Worm (Caenorhabditis elegans): ENCODE data around the gene lron-15.

The lron-15 gene

DNA sequence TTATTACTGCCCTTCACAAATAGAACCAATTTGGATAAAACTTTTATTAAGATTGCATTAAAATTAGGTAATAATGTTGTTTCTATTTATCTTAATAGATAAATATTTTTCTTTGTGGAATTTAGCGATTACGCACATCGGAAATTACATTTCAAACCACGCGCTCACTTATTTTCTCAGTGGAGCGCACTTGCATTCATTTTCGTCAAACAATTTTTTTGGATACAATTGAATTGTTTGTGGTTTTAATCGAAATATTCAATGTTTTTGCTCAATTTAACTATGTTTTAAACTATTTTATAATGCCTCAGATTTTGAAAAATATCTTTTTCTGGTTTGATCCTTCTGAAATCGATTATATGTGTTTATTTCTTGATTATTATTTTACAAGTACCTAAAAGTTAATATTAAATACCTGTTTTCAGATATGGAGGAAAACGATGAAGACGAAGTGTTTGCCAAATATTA is 8.7 kb downstream of the lron-15 start, which contains the start of gene utp-20:
Gene utp-20, plus strand, starts transcription at position 418 of the 468 bp plus-strand sequence.
- TF ChIP-seq nfya-1 (tag; optimal IDR thresholded peaks at IDR 0.05) (peak; percentile 5), unc-42 (tag; optimal IDR thresholded peaks at IDR 0.05) (peak; percentile 81), odd-2 (tag; optimal IDR thresholded peaks at IDR 0.05) (no peak), fax-1 (tag; optimal IDR thresholded peaks at IDR 0.05) (no peak), hlh-30 (tag; optimal IDR thresholded peaks at IDR 0.05; ENCODE audit: insufficient read depth) (peak; percentile 70), ceh-31 (tag; optimal IDR thresholded peaks at IDR 0.05) (peak; percentile 26), unc-55 (GFP tag; optimal IDR thresholded peaks at IDR 0.05) (no peak)

DNA sequence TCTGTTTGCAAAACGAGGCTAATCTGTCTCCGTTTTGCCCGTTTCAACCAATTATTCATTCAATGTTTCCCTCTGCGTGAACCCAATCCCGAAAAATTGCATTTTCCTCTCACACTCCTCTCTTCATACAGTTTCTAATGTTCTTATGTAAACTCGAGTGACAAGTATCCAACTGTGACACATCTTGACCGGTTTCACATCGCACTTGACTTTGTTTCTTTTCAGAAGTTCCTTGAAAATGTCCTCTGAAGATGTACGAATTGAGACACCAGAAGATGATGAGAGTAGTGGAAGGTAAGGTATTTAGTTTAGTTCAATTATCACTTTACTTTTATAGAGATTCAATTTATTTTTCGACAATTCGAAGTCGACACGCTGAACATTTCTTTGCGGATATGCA is 12.8 kb downstream of the lron-15 start, which contains the start of gene abcx-1:
Gene abcx-1, plus strand, starts transcription at position 224 of the 400 bp plus-strand sequence.
- no peak for TF ChIP-seq K02D7.2 (tag; optimal IDR thresholded peaks at IDR 0.05)
- no peak for TF ChIP-seq mec-3 (tag; optimal IDR thresholded peaks at IDR 0.05; ENCODE audit: borderline replicate concordance)
- TF ChIP-seq fax-1 (tag; optimal IDR thresholded peaks at IDR 0.05) = no peak
- TF ChIP-seq hlh-15 (tag; optimal IDR thresholded peaks at IDR 0.05) = no peak
- TF ChIP-seq eyg-1 (tag; optimal IDR thresholded peaks at IDR 0.05) = no peak
- TF ChIP-seq ceh-6 (GFP tag; optimal IDR thresholded peaks at IDR 0.05) = no peak
- TF ChIP-seq ceh-34 (tag; optimal IDR thresholded peaks at IDR 0.05) = no peak
- TF ChIP-seq lim-6 (tag; optimal IDR thresholded peaks at IDR 0.05) = no peak
- TF ChIP-seq ceh-31 (tag; optimal IDR thresholded peaks at IDR 0.05) = no peak
- no peak for TF ChIP-seq F13H6.1 (tag; optimal IDR thresholded peaks at IDR 0.05)
- TF ChIP-seq lin-11 (tag; optimal IDR thresholded peaks at IDR 0.05) = no peak

DNA sequence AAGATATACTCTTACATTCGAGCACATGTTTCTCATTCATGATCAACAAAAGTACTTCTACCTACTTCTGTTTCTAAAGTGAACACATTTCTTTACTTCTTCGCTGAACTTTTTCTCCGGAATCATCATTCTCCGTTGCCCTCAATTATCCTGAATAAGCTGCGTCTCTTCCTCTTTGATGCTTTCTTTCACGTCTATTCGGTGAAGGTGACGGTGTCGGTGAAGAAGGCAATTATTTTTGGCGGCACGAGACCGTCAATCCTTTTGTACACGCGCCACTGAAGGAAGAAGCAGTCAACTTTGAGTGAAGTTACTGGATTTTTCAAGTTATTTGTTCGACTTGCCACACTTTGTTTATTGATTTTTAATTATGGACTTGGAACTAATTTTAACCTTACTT is 13.2 kb downstream of the lron-15 start, which contains the start of gene abch-1:
Gene abch-1, minus strand, starts transcription at position 101 of the 400 bp plus-strand sequence.
- TF ChIP-seq fkh-10 (GFP tag; optimal IDR thresholded peaks at IDR 0.05) (no peak), pha-2 (tag; optimal IDR thresholded peaks at IDR 0.05) (no peak), Y22D7AL.16 (tag; optimal IDR thresholded peaks at IDR 0.05) (no peak), ceh-48 (tag; optimal IDR thresholded peaks at IDR 0.05) (no peak), ceh-18 (tag; optimal IDR thresholded peaks at IDR 0.05) (no peak), ceh-6 (GFP tag; optimal IDR thresholded peaks at IDR 0.05) (no peak), hlh-15 (tag; optimal IDR thresholded peaks at IDR 0.05) (no peak), nfya-1 (tag; optimal IDR thresholded peaks at IDR 0.05) (no peak), gmeb-2 (tag; optimal IDR thresholded peaks at IDR 0.05) (no peak), zip-5 (tag; optimal IDR thresholded peaks at IDR 0.05) (no peak), C38D4.7 (GFP tag; optimal IDR thresholded peaks at IDR 0.05) (no peak), unc-86 (tag; optimal IDR thresholded peaks at IDR 0.05) (no peak), unc-3 (GFP tag; conservative IDR thresholded peaks at IDR 0.05) (no peak), unc-3 (tag; optimal IDR thresholded peaks at IDR 0.05) (no peak), nhr-232 (tag; optimal IDR thresholded peaks at IDR 0.05) (no peak), pros-1 (tag; optimal IDR thresholded peaks at IDR 0.05) (no peak), unc-42 (tag; optimal IDR thresholded peaks at IDR 0.05) (no peak), ztf-16 (tag; optimal IDR thresholded peaks at IDR 0.05) (no peak), K09A11.1 (tag; optimal IDR thresholded peaks at IDR 0.05; ENCODE audit: insufficient read depth) (no peak), rnt-1 (tag; optimal IDR thresholded peaks at IDR 0.05) (no peak), ets-4 (tag; optimal IDR thresholded peaks at IDR 0.05) (no peak)

DNA sequence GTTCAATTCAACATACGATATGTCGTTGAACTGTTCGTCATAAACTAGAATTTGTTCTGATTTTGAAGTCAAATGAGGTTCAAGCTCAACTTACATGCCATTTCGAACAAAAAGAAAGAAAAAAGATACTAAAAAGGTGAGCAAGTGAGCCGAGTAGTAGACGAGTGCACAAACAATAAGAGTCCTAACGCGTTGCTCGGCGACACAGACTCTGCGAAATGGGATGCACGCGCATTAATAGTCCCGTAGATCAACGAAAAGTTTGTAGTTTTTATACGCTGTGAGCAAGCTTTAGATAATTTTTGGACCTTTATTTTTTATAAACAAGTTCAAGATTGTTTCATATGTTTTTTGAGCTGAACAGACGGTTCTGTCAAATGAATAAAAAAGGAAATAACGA is 16.1 kb downstream of the lron-15 start, which contains the start of gene C56E6.4:
Gene C56E6.4, minus strand, starts transcription at position 101 of the 400 bp plus-strand sequence.
- no peak for TF ChIP-seq odd-2 (tag; optimal IDR thresholded peaks at IDR 0.05)

ce11 chrII:6526136-6526684 is 18.5 kb downstream of the lron-15 start:
- TF ChIP-seq sdc-2 (tag; optimal IDR thresholded peaks at IDR 0.05) = no peak
- no peak for TF ChIP-seq ahr-1 (tag; optimal IDR thresholded peaks at IDR 0.05)
- TF ChIP-seq nhr-11 (tag; optimal IDR thresholded peaks at IDR 0.05) = no peak
- TF ChIP-seq lin-11 (tag; optimal IDR thresholded peaks at IDR 0.05) = no peak
- no peak for TF ChIP-seq hlh-13 (GFP tag; optimal IDR thresholded peaks at IDR 0.05)
- no peak for TF ChIP-seq ref-2 (tag; optimal IDR thresholded peaks at IDR 0.05)
- no peak for TF ChIP-seq tbx-2 (tag; optimal IDR thresholded peaks at IDR 0.05)
- no peak for TF ChIP-seq ttx-3 (tag; optimal IDR thresholded peaks at IDR 0.05)
- TF ChIP-seq unc-86 (tag; optimal IDR thresholded peaks at IDR 0.05) = no peak
- no peak for TF ChIP-seq elt-4 (tag; optimal IDR thresholded peaks at IDR 0.05)
- no peak for TF ChIP-seq ceh-22 (tag; optimal IDR thresholded peaks at IDR 0.05)
- TF ChIP-seq pax-1 (tag; optimal IDR thresholded peaks at IDR 0.05) = no peak
- TF ChIP-seq Y22D7AL.16 (tag; optimal IDR thresholded peaks at IDR 0.05) = no peak
- no peak for TF ChIP-seq ceh-19 (GFP tag; optimal IDR thresholded peaks at IDR 0.05)
- TF ChIP-seq syd-9 (tag; optimal IDR thresholded peaks at IDR 0.05) = no peak
- TF ChIP-seq C38D4.7 (GFP tag; optimal IDR thresholded peaks at IDR 0.05) = no peak
